Fruit fly (Drosophila melanogaster) whole organism, prepupa: ENCODE results near the gene mor.

Experiments
- CG15336 ChIP-seq: fragments of 200-800 bp; sonication (Bioruptor generic); IDR thresholded peaks from 2 replicates; pipeline ENCODE4 v1.3.6; 2022; ENCODE audit warnings: missing biosample characterization, missing genetic modification characterization
- achi ChIP-seq: fragments of 200-800 bp; sonication (Bioruptor generic); optimal IDR thresholded peaks from 3 replicates; lab custom pipeline; 2016; ENCODE audit warnings: missing biosample characterization, missing genetic modification characterization

dm6 chr3R:15950843-15951242 lies 21.9 kb downstream of the mor start, which contains the start of the genes CG31088 and CG46383:
- TF ChIP-seq achi (GFP tag; lab: Kevin White, UChicago) (no peak), CG15336 (GFP tag; lab: Robert Waterston, UW) (no peak)
